Worm (Caenorhabditis elegans) whole organism, L4 larva: ENCODE data around the gene F59B2.12.

Source experiments
- F37D6.2 ChIP-seq: sonication (generic microtip); optimal IDR thresholded peaks from 2 replicates; lab custom pipeline; 2016; ENCODE audit warnings: mild to moderate bottlenecking, missing genetic modification characterization, missing compliant biosample characterization
- aha-1 ChIP-seq: fragments of 150-350 bp; peaks from one replicate; lab custom pipeline; 2014; ENCODE audit warnings: missing biosample characterization, missing genetic modification characterization
- attf-4 ChIP-seq: sonication (generic microtip); optimal IDR thresholded peaks from 3 replicates; lab custom pipeline; 2017; ENCODE audit warnings: missing biosample characterization, missing genetic modification characterization
- ceh-20 ChIP-seq: fragments of 200-800 bp; sonication (Bioruptor generic); IDR thresholded peaks from 2 replicates; pipeline ENCODE4 v1.3.6; 2022; ENCODE audit warnings: missing genetic modification reagents, missing genetic modification characterization, missing compliant biosample characterization
- ceh-28 ChIP-seq: fragments of 150-350 bp; optimal IDR thresholded peaks from 2 replicates; lab custom pipeline; 2014; ENCODE audit warnings: missing biosample characterization, missing genetic modification reagents, missing genetic modification characterization
- ceh-32 ChIP-seq: sonication (generic microtip); optimal IDR thresholded peaks from 2 replicates; lab custom pipeline; 2016; ENCODE audit warnings: mild to moderate bottlenecking, missing genetic modification characterization, missing compliant biosample characterization; ENCODE audit not compliant: poor library complexity
- ceh-44 ChIP-seq: fragments of 200-800 bp; sonication (Bioruptor generic); IDR thresholded peaks from 2 replicates; pipeline ENCODE4 v1.3.6; 2022; ENCODE audit warnings: missing genetic modification reagents, missing genetic modification characterization, missing compliant biosample characterization
- cey-2 ChIP-seq: sonication (generic microtip); optimal IDR thresholded peaks from 3 replicates; lab custom pipeline; 2017; ENCODE audit warnings: missing genetic modification characterization, mild to moderate bottlenecking, missing compliant biosample characterization, antibody characterized with exemption, borderline replicate concordance; ENCODE audit not compliant: insufficient read depth
- daf-12 ChIP-seq: fragments of 150-350 bp; optimal IDR thresholded peaks from 2 replicates; lab custom pipeline; 2014; ENCODE audit warnings: missing biosample characterization, missing genetic modification reagents, missing genetic modification characterization
- daf-16 ChIP-seq, 3 experiments: sonication (generic microtip); optimal IDR thresholded peaks; 2 replicates each; lab custom pipeline; 2016 to 2017; ENCODE audit warnings: missing genetic modification characterization in 3 of 3, missing genetic modification reagents in 3 of 3, mild to moderate bottlenecking in 2 of 3, missing compliant biosample characterization in 2 of 3, missing biosample characterization in 1 of 3, moderate library complexity in 1 of 3
- daf-8 ChIP-seq: fragments of 200-800 bp; sonication (Bioruptor generic); IDR thresholded peaks from 2 replicates; pipeline ENCODE4 v1.3.6; 2022; ENCODE audit warnings: missing genetic modification characterization, missing compliant biosample characterization
- dmd-8 ChIP-seq: fragments of 200-800 bp; sonication (Bioruptor generic); IDR thresholded peaks from 2 replicates; pipeline ENCODE4 v1.3.6; 2022; ENCODE audit warnings: missing genetic modification characterization, missing compliant biosample characterization
- dmd-9 ChIP-seq: fragments of 200-800 bp; sonication (Bioruptor generic); IDR thresholded peaks from 2 replicates; pipeline ENCODE4 v1.3.6; 2022; ENCODE audit warnings: missing genetic modification reagents, missing genetic modification characterization, missing compliant biosample characterization
- dpl-1 ChIP-seq: fragments of 150-350 bp; optimal IDR thresholded peaks from 2 replicates; lab custom pipeline; 2014; ENCODE audit warnings: missing biosample characterization, missing genetic modification reagents, missing genetic modification characterization
- dve-1 ChIP-seq: sonication (generic microtip); optimal IDR thresholded peaks from 2 replicates; lab custom pipeline; 2017; ENCODE audit warnings: antibody characterized with exemption, mild to moderate bottlenecking, missing genetic modification characterization, missing compliant biosample characterization; ENCODE audit not compliant: insufficient read depth
- egl-27 ChIP-seq: sonication (generic microtip); optimal IDR thresholded peaks from 3 replicates; lab custom pipeline; 2017; ENCODE audit warnings: missing biosample characterization, missing genetic modification reagents, missing genetic modification characterization
- hif-1 ChIP-seq, 2 experiments: sonication (generic microtip); optimal IDR thresholded peaks; 2 replicates each; lab custom pipeline; 2016 to 2017; ENCODE audit warnings: missing compliant biosample characterization in 2 of 2, missing genetic modification characterization in 2 of 2, missing genetic modification reagents in 2 of 2, missing genotype in 2 of 2, mild to moderate bottlenecking in 1 of 2
- hlh-30 ChIP-seq: sonication (generic microtip); optimal IDR thresholded peaks from 2 replicates; lab custom pipeline; 2017; ENCODE audit warnings: antibody characterized with exemption, mild to moderate bottlenecking, missing genetic modification characterization, missing compliant biosample characterization; ENCODE audit not compliant: insufficient read depth
- lim-7 ChIP-seq: fragments of 200-800 bp; sonication (Bioruptor generic); IDR thresholded peaks from 2 replicates; pipeline ENCODE4 v1.3.6; 2022; ENCODE audit warnings: missing genetic modification characterization, missing compliant biosample characterization
- lin-13 ChIP-seq: fragments of 150-350 bp; optimal IDR thresholded peaks from 2 replicates; lab custom pipeline; 2014; ENCODE audit warnings: missing biosample characterization, missing genetic modification reagents, missing genetic modification characterization
- lin-38 ChIP-seq: fragments of 200-800 bp; sonication (Bioruptor generic); IDR thresholded peaks from 2 replicates; pipeline ENCODE4 v1.3.6; 2022; ENCODE audit warnings: missing genetic modification reagents, missing genetic modification characterization, missing compliant biosample characterization
- lin-39 ChIP-seq: fragments of 150-350 bp; optimal IDR thresholded peaks from 2 replicates; lab custom pipeline; 2014; ENCODE audit warnings: missing biosample characterization, missing genetic modification reagents, missing genetic modification characterization
- lir-3 ChIP-seq: sonication (generic microtip); optimal IDR thresholded peaks from 2 replicates; lab custom pipeline; 2016; ENCODE audit warnings: mild to moderate bottlenecking, missing genetic modification characterization, missing compliant biosample characterization
- lsy-2 ChIP-seq, 2 experiments: fragments of 150-350 bp in 1 of 2; sonication (generic microtip) in 1 of 2; optimal IDR thresholded peaks; 2 replicates each; lab custom pipeline; 2014 to 2017; ENCODE audit warnings: missing biosample characterization in 2 of 2, missing genetic modification characterization in 2 of 2
- madf-5 ChIP-seq, 2 experiments: fragments of 200-800 bp; sonication (Bioruptor generic); IDR thresholded peaks; 2 replicates each; pipeline ENCODE4 v1.3.6; 2022; ENCODE audit warnings: missing compliant biosample characterization in 2 of 2, missing genetic modification characterization in 2 of 2
- mep-1 ChIP-seq: fragments of 150-350 bp; sonication (generic microtip); optimal IDR thresholded peaks from 3 replicates; lab custom pipeline; 2014; ENCODE audit warnings: missing biosample characterization, missing genetic modification characterization
- mes-2 ChIP-seq: sonication (generic microtip); optimal IDR thresholded peaks from 2 replicates; lab custom pipeline; 2016; ENCODE audit warnings: missing genotype, mild to moderate bottlenecking, missing genetic modification characterization, missing compliant biosample characterization; ENCODE audit not compliant: poor library complexity, severe bottlenecking
- mxl-3 ChIP-seq: fragments of 200-800 bp; sonication (Bioruptor generic); optimal IDR thresholded peaks from 2 replicates; lab custom pipeline; 2018; ENCODE audit warnings: mild to moderate bottlenecking, missing genetic modification characterization, missing compliant biosample characterization
- nhr-11 ChIP-seq: fragments of 150-350 bp; optimal IDR thresholded peaks from 2 replicates; lab custom pipeline; 2014; ENCODE audit warnings: missing biosample characterization, missing genetic modification characterization
- nhr-25 ChIP-seq: sonication (generic microtip); optimal IDR thresholded peaks from 2 replicates; lab custom pipeline; 2017; ENCODE audit warnings: missing genetic modification characterization, mild to moderate bottlenecking, missing compliant biosample characterization, antibody characterized with exemption, moderate library complexity, borderline replicate concordance; ENCODE audit not compliant: insufficient read depth
- nhr-76 ChIP-seq: fragments of 150-350 bp; optimal IDR thresholded peaks from 2 replicates; lab custom pipeline; 2014; ENCODE audit warnings: missing biosample characterization, missing genetic modification characterization
- pha-4 ChIP-seq, 2 experiments: fragments of 150-350 bp in 1 of 2; fragments of 200-800 bp in 1 of 2; sonication (Bioruptor generic) in 1 of 2; IDR thresholded peaks in 1 of 2; optimal IDR thresholded peaks in 1 of 2; 2 replicates each; pipeline versions ENCODE4 v1.3.6 to Lab custom; 2014 to 2022; ENCODE audit warnings: missing genetic modification characterization in 2 of 2, missing genetic modification reagents in 2 of 2, missing biosample characterization in 1 of 2, missing compliant biosample characterization in 1 of 2
- pqm-1 ChIP-seq: sonication (generic microtip); optimal IDR thresholded peaks from 2 replicates; lab custom pipeline; 2017; ENCODE audit warnings: missing biosample characterization, missing genetic modification characterization
- rbr-2 ChIP-seq: sonication (generic microtip); optimal IDR thresholded peaks from 2 replicates; lab custom pipeline; 2016; ENCODE audit warnings: missing genotype, missing genetic modification characterization, missing compliant biosample characterization
- saeg-2 ChIP-seq: fragments of 200-800 bp; sonication (Bioruptor generic); IDR thresholded peaks from 2 replicates; pipeline ENCODE4 v1.3.6; 2022; ENCODE audit warnings: missing genetic modification reagents, missing genetic modification characterization, missing compliant biosample characterization
- set-16 ChIP-seq: fragments of 200-800 bp; sonication (Bioruptor generic); IDR thresholded peaks from 2 replicates; pipeline ENCODE4 v1.3.6; 2022; ENCODE audit warnings: missing genetic modification reagents, missing genetic modification characterization, missing compliant biosample characterization
- tag-97 ChIP-seq: fragments of 200-800 bp; sonication (Bioruptor generic); IDR thresholded peaks from 2 replicates; pipeline ENCODE4 v1.3.6; 2022; ENCODE audit warnings: missing genetic modification characterization, missing compliant biosample characterization
- tra-1 ChIP-seq: fragments of 200-800 bp; sonication (Bioruptor generic); IDR thresholded peaks from 2 replicates; pipeline ENCODE4 v1.3.6; 2022; ENCODE audit warnings: missing genetic modification reagents, missing genetic modification characterization, missing compliant biosample characterization
- unc-62 ChIP-seq, 3 experiments: fragments of 150-350 bp in 1 of 3; sonication (generic microtip); optimal IDR thresholded peaks in 2 of 3; peaks in 1 of 3; 1 replicate in 1 of 3; 2 replicates in 2 of 3; lab custom pipeline; 2014 to 2017; ENCODE audit warnings: missing biosample characterization in 3 of 3, missing genetic modification characterization in 3 of 3, missing genetic modification reagents in 3 of 3, missing genotype in 1 of 3
- zag-1 ChIP-seq: fragments of 150-350 bp; optimal IDR thresholded peaks from 2 replicates; lab custom pipeline; 2014; ENCODE audit warnings: missing biosample characterization, missing genetic modification characterization
- zfp-2 ChIP-seq: sonication (generic microtip); optimal IDR thresholded peaks from 2 replicates; lab custom pipeline; 2016; ENCODE audit warnings: mild to moderate bottlenecking, missing genetic modification characterization, missing compliant biosample characterization
- zip-2 ChIP-seq: fragments of 150-350 bp; optimal IDR thresholded peaks from 2 replicates; lab custom pipeline; 2014; ENCODE audit warnings: missing biosample characterization, missing genetic modification characterization
- ztf-7 ChIP-seq: fragments of 150-350 bp; optimal IDR thresholded peaks from 2 replicates; lab custom pipeline; 2014; ENCODE audit warnings: missing biosample characterization, missing genetic modification characterization

The F59B2.12 gene

ce11 chrIII:9017181-9017651, at the start of gene F59B2.12:
Gene F59B2.12 (plus strand): TSS chrIII:9017601.
- TF ChIP-seq unc-62 (GFP tag; optimal IDR thresholded peaks at IDR 0.05 in 1 of 2; lab: Kevin White, UChicago) (peak in 1 of 2 experiments; percentile 90), unc-62 (tag; optimal IDR thresholded peaks at IDR 0.05; lab: Kevin White, UChicago) (no peak), lim-7 (GFP tag; lab: Robert Waterston, UW) (no peak)

- TF ChIP-seq hif-1 (tag; optimal IDR thresholded peaks at IDR 0.05; lab: Kevin White, UChicago) (peak in 1 of 2 experiments; percentile 22), dpl-1 (GFP tag; lab: Kevin White, UChicago) (peak; percentile 29), zag-1 (no peak), lim-7 (GFP tag; lab: Robert Waterston, UW) (no peak), mes-2 (tag; lab: Kevin White, UChicago) (peak; percentile 91)
- TF ChIP-seq, all 104 proteins: peak for 3
Observed at ce11 chrIII:8967639-8968038, 49.8 kb upstream of the F59B2.12 start, which contains the start of the genes bud-13 and rpap-2. Gene bud-13 (minus strand): TSS chrIII:8967727. Gene rpap-2 (plus strand): TSS chrIII:8967967.

- TF ChIP-seq nhr-11 (no peak), hlh-30 (tag; lab: Kevin White, UChicago) (no peak), pha-4 (GFP tag; IDR thresholded peaks at IDR 0.05; lab: Robert Waterston, UW) (0 out of 2 replicates have a peak, but pooled peaks have one; percentile 31), pha-4 (tag; optimal IDR thresholded peaks at IDR 0.05; lab: Kevin White, UChicago) (no peak), nhr-76 (tag; lab: Kevin White, UChicago) (no peak), lin-38 (GFP tag; lab: Robert Waterston, UW) (peak; percentile 70), dmd-8 (GFP tag; lab: Robert Waterston, UW) (no peak), rbr-2 (tag; lab: Kevin White, UChicago) (peak; percentile 65), aha-1 (peak; percentile 65), ceh-28 (no peak), zfp-2 (tag; lab: Kevin White, UChicago) (no peak), ztf-7 (tag; lab: Kevin White, UChicago) (peak; percentile 34), cey-2 (tag; lab: Kevin White, UChicago) (no peak), pqm-1 (tag; lab: Kevin White, UChicago) (no peak), nhr-25 (no peak), lsy-2 (tag; optimal IDR thresholded peaks at IDR 0.05; lab: Kevin White, UChicago) (peak in 1 of 2 experiments; percentile 80), F37D6.2 (no peak), attf-4 (tag; lab: Kevin White, UChicago) (no peak), egl-27 (no peak), ceh-20 (GFP tag; lab: Robert Waterston, UW) (no peak), lin-39 (tag; lab: Kevin White, UChicago) (no peak), zip-2 (tag; lab: Kevin White, UChicago) (no peak), daf-16 (GFP tag; optimal IDR thresholded peaks at IDR 0.05; lab: Kevin White, UChicago) (peak in 1 of 2 experiments; percentile 35), daf-16 (tag; optimal IDR thresholded peaks at IDR 0.05; lab: Kevin White, UChicago) (peak; percentile 33), set-16 (GFP tag; lab: Robert Waterston, UW) (no peak), saeg-2 (GFP tag; lab: Robert Waterston, UW) (no peak), madf-5 (GFP tag; IDR thresholded peaks at IDR 0.05; lab: Robert Waterston, UW) (no peak), dve-1 (tag; lab: Kevin White, UChicago) (no peak), ceh-32 (tag; lab: Kevin White, UChicago) (no peak), tag-97 (GFP tag; lab: Robert Waterston, UW) (no peak), mxl-3 (GFP tag; lab: Kevin White, UChicago) (peak; percentile 13), mep-1 (peak; percentile 64), daf-12 (tag; lab: Kevin White, UChicago) (no peak), tra-1 (no peak), lin-13 (no peak), dmd-9 (GFP tag; lab: Robert Waterston, UW) (no peak), daf-8 (GFP tag; lab: Robert Waterston, UW) (no peak), lir-3 (tag; lab: Kevin White, UChicago) (no peak), ceh-44 (no peak)
Observed at ce11 chrIII:8971255-8972020, 46.0 kb upstream of the F59B2.12 start, which contains the start of the genes eif-3.D and R08D7.4. Gene eif-3.D (minus strand): TSS chrIII:8971578. Gene R08D7.4 (plus strand): TSS chrIII:8971892.
